Fruit fly (Drosophila melanogaster) whole organism, embryonic: Measurements from ENCODE around the gene Polr3G.

Experiments used
- Bgb ChIP-seq: fragments of 200-800 bp; sonication (Bioruptor generic); IDR thresholded peaks from 2 replicates; pipeline ENCODE4 v1.3.6; 2022; ENCODE audit warnings: missing biosample characterization, missing genetic modification characterization; ENCODE audit not compliant: partially characterized antibody
- CG11398 ChIP-seq: fragments of 200-800 bp; sonication (Bioruptor generic); optimal IDR thresholded peaks from 2 replicates; lab custom pipeline; 2016; ENCODE audit warnings: missing biosample characterization, missing genetic modification characterization
- CG12155 ChIP-seq: fragments of 200-800 bp; sonication (Bioruptor generic); optimal IDR thresholded peaks from 3 replicates; lab custom pipeline; 2016; ENCODE audit warnings: missing biosample characterization, missing genetic modification characterization
- CG14014 ChIP-seq: fragments of 200-800 bp; sonication (Bioruptor generic); IDR thresholded peaks from 2 replicates; pipeline ENCODE4 v1.3.6; 2022; ENCODE audit warnings: missing biosample characterization, missing genetic modification characterization
- CG14710 ChIP-seq: fragments of 200-800 bp; sonication (Bioruptor generic); optimal IDR thresholded peaks from 3 replicates; lab custom pipeline; 2019; ENCODE audit warnings: missing biosample characterization, mild to moderate bottlenecking, missing genetic modification characterization, moderate library complexity
- CG1603 ChIP-seq: fragments of 200-800 bp; sonication (Bioruptor generic); optimal IDR thresholded peaks from 2 replicates; lab custom pipeline; 2019; ENCODE audit warnings: missing biosample characterization, mild to moderate bottlenecking, missing genetic modification characterization, moderate library complexity
- CG17385 ChIP-seq: fragments of 200-800 bp; sonication (Bioruptor generic); optimal IDR thresholded peaks from 3 replicates; lab custom pipeline; 2018; ENCODE audit warnings: missing biosample characterization, mild to moderate bottlenecking, missing genetic modification characterization
- CG17802 ChIP-seq: fragments of 200-800 bp; sonication (Bioruptor generic); optimal IDR thresholded peaks from 2 replicates; lab custom pipeline; 2018; ENCODE audit warnings: missing biosample characterization, mild to moderate bottlenecking, missing genetic modification characterization, moderate library complexity
- CG18599 ChIP-seq: fragments of 200-800 bp; sonication (Bioruptor generic); optimal IDR thresholded peaks from 3 replicates; lab custom pipeline; 2017; ENCODE audit warnings: missing biosample characterization, missing genetic modification characterization, mild to moderate bottlenecking, moderate library complexity, missing genetic modification reagents
- CG2678 ChIP-seq: fragments of 200-800 bp; sonication (Bioruptor generic); optimal IDR thresholded peaks from 3 replicates; lab custom pipeline; 2019; ENCODE audit warnings: missing biosample characterization, mild to moderate bottlenecking, missing genetic modification characterization, moderate library complexity
- CG30403 ChIP-seq: fragments of 200-800 bp; sonication (Bioruptor generic); optimal IDR thresholded peaks from 3 replicates; lab custom pipeline; 2016; ENCODE audit warnings: missing biosample characterization, missing genetic modification characterization
- CG3407 ChIP-seq: fragments of 200-800 bp; sonication (Bioruptor generic); optimal IDR thresholded peaks from 2 replicates; lab custom pipeline; 2018; ENCODE audit warnings: missing biosample characterization, mild to moderate bottlenecking, missing genetic modification characterization
- CG34224 ChIP-seq: fragments of 200-800 bp; sonication (Bioruptor generic); IDR thresholded peaks from 3 replicates; pipeline ENCODE4 v1.3.6; 2022; ENCODE audit warnings: missing biosample characterization, missing genetic modification characterization; ENCODE audit not compliant: partially characterized antibody
- CG34422 ChIP-seq: fragments of 200-800 bp; sonication (Bioruptor generic); IDR thresholded peaks from 3 replicates; pipeline ENCODE4 v1.3.6; 2022; ENCODE audit warnings: missing biosample characterization, missing genetic modification characterization
- CG42726 ChIP-seq: fragments of 200-800 bp; sonication (Bioruptor generic); IDR thresholded peaks from 2 replicates; pipeline ENCODE4 v1.3.6; 2022; ENCODE audit warnings: missing biosample characterization, missing genetic modification characterization; ENCODE audit not compliant: partially characterized antibody
- CG4617 ChIP-seq: fragments of 200-800 bp; sonication (Bioruptor generic); optimal IDR thresholded peaks from 3 replicates; lab custom pipeline; 2016; ENCODE audit warnings: missing biosample characterization, missing genetic modification characterization, borderline replicate concordance
- CG6854 ChIP-seq: fragments of 200-800 bp; sonication (Bioruptor generic); optimal IDR thresholded peaks from 3 replicates; lab custom pipeline; 2017; ENCODE audit warnings: missing biosample characterization, mild to moderate bottlenecking, missing genetic modification characterization
- CG8290 ChIP-seq, 3 experiments: fragments of 200-800 bp; sonication (Bioruptor generic); optimal IDR thresholded peaks; 2 replicates each; lab custom pipeline; 2016 to 2019; ENCODE audit warnings: missing biosample characterization in 3 of 3, missing genetic modification characterization in 3 of 3, mild to moderate bottlenecking in 2 of 3, moderate library complexity in 1 of 3
- E2f1 ChIP-seq: fragments of 200-800 bp; sonication (Bioruptor generic); IDR thresholded peaks from 2 replicates; pipeline ENCODE4 v1.3.6; 2022; ENCODE audit warnings: missing biosample characterization, missing genetic modification characterization
- Gsc ChIP-seq: fragments of 200-800 bp; sonication (Bioruptor generic); IDR thresholded peaks from 2 replicates; pipeline ENCODE4 v1.3.6; 2022; ENCODE audit warnings: missing biosample characterization, missing genetic modification characterization
- H2.0 ChIP-seq: fragments of 200-800 bp; sonication (Bioruptor generic); IDR thresholded peaks from 2 replicates; pipeline ENCODE4 v1.3.6; 2022; ENCODE audit warnings: missing biosample characterization, missing genetic modification characterization
- HLH4C ChIP-seq: fragments of 200-800 bp; sonication (Bioruptor generic); IDR thresholded peaks from 3 replicates; pipeline ENCODE4 v1.3.6; 2022; ENCODE audit warnings: missing biosample characterization, missing genetic modification characterization; ENCODE audit not compliant: partially characterized antibody
- HmgZ ChIP-seq: fragments of 200-800 bp; sonication (Bioruptor generic); optimal IDR thresholded peaks from 2 replicates; lab custom pipeline; 2018; ENCODE audit warnings: missing biosample characterization, mild to moderate bottlenecking, missing genetic modification characterization
- Kr ChIP-seq: fragments of 200-800 bp; sonication (Bioruptor generic); optimal IDR thresholded peaks from 2 replicates; lab custom pipeline; 2017; ENCODE audit warnings: missing biosample characterization, mild to moderate bottlenecking, missing genetic modification characterization
- Lpt ChIP-seq: fragments of >200 bp; optimal IDR thresholded peaks from 2 replicates; lab custom pipeline; 2018; ENCODE audit warnings: missing biosample characterization, missing genetic modification characterization
- MESR4 ChIP-seq: fragments of 200-800 bp; sonication (Bioruptor generic); optimal IDR thresholded peaks from 2 replicates; lab custom pipeline; 2018; ENCODE audit warnings: missing biosample characterization, mild to moderate bottlenecking, missing genetic modification characterization, moderate library complexity
- Mad ChIP-seq: fragments of 200-800 bp; sonication (Bioruptor generic); optimal IDR thresholded peaks from 2 replicates; lab custom pipeline; 2016; ENCODE audit warnings: missing biosample characterization, missing genetic modification characterization
- Xrp1 ChIP-seq: fragments of 200-800 bp; sonication (Bioruptor generic); IDR thresholded peaks from 2 replicates; pipeline ENCODE4 v1.3.6; 2022; ENCODE audit warnings: missing biosample characterization, missing genetic modification characterization
- amos ChIP-seq: fragments of 200-800 bp; sonication (Bioruptor generic); IDR thresholded peaks from 2 replicates; pipeline ENCODE4 v1.3.6; 2022; ENCODE audit warnings: missing biosample characterization, missing genetic modification characterization; ENCODE audit not compliant: partially characterized antibody
- ase ChIP-seq: fragments of 200-800 bp; sonication (Bioruptor generic); IDR thresholded peaks from 3 replicates; pipeline ENCODE4 v1.3.6; 2022; ENCODE audit warnings: missing biosample characterization, missing genetic modification characterization
- ato ChIP-seq: fragments of 200-800 bp; sonication (Bioruptor generic); IDR thresholded peaks from 2 replicates; pipeline ENCODE4 v1.3.6; 2022; ENCODE audit warnings: missing biosample characterization, missing genetic modification characterization; ENCODE audit not compliant: partially characterized antibody
- chm ChIP-seq: fragments of 200-800 bp; sonication (Bioruptor generic); IDR thresholded peaks from 2 replicates; pipeline ENCODE4 v1.3.6; 2022; ENCODE audit warnings: missing biosample characterization, missing genetic modification characterization
- dan ChIP-seq: fragments of 200-800 bp; sonication (Bioruptor generic); IDR thresholded peaks from 2 replicates; pipeline ENCODE4 v1.3.6; 2022; ENCODE audit warnings: missing biosample characterization, missing genetic modification characterization
- dpn ChIP-seq, 2 experiments: fragments of 200-800 bp; sonication (Bioruptor generic); optimal IDR thresholded peaks; 3 replicates each; lab custom pipeline; 2016; ENCODE audit warnings: missing biosample characterization in 2 of 2, missing genetic modification characterization in 2 of 2
- ems ChIP-seq: fragments of 200-800 bp; sonication (Bioruptor generic); optimal IDR thresholded peaks from 3 replicates; lab custom pipeline; 2016; ENCODE audit warnings: missing biosample characterization, missing genetic modification characterization
- ewg ChIP-seq: fragments of 200-800 bp; sonication (Bioruptor generic); optimal IDR thresholded peaks from 3 replicates; lab custom pipeline; 2017; ENCODE audit warnings: mild to moderate bottlenecking, missing biosample characterization, missing genetic modification reagents, missing genetic modification characterization
- gce ChIP-seq: fragments of 200-800 bp; sonication (Bioruptor generic); IDR thresholded peaks from 3 replicates; pipeline ENCODE4 v1.3.6; 2022; ENCODE audit warnings: missing biosample characterization, missing genetic modification characterization
- gfzf ChIP-seq: fragments of 200-800 bp; sonication (Bioruptor generic); optimal IDR thresholded peaks from 2 replicates; lab custom pipeline; 2016; ENCODE audit warnings: missing biosample characterization, mild to moderate bottlenecking, missing genetic modification characterization, moderate library complexity
- grau ChIP-seq: fragments of 200-800 bp; optimal IDR thresholded peaks from 3 replicates; lab custom pipeline; 2019; ENCODE audit warnings: missing biosample characterization, mild to moderate bottlenecking, missing genetic modification characterization, moderate library complexity
- nerfin-1 ChIP-seq: fragments of 200-800 bp; sonication (Bioruptor generic); optimal IDR thresholded peaks from 3 replicates; lab custom pipeline; 2019; ENCODE audit warnings: missing biosample characterization, mild to moderate bottlenecking, missing genetic modification characterization, moderate library complexity
- pho ChIP-seq: fragments of 200-800 bp; sonication (Bioruptor generic); optimal IDR thresholded peaks from 2 replicates; lab custom pipeline; 2016; ENCODE audit warnings: missing biosample characterization, missing genetic modification characterization
- pum ChIP-seq: fragments of 200-800 bp; sonication (Bioruptor generic); optimal IDR thresholded peaks from 2 replicates; lab custom pipeline; 2016; ENCODE audit warnings: missing biosample characterization, missing genetic modification characterization
- pzg ChIP-seq: fragments of 200-800 bp; sonication (Bioruptor generic); optimal IDR thresholded peaks from 3 replicates; lab custom pipeline; 2018; ENCODE audit warnings: missing biosample characterization, mild to moderate bottlenecking, missing genetic modification characterization, moderate library complexity
- ranshi ChIP-seq: fragments of 200-800 bp; sonication (Bioruptor generic); IDR thresholded peaks from 2 replicates; pipeline ENCODE4 v1.3.6; 2022; ENCODE audit warnings: missing biosample characterization, missing genetic modification characterization
- scrt ChIP-seq: fragments of 200-800 bp; sonication (Bioruptor generic); optimal IDR thresholded peaks from 2 replicates; lab custom pipeline; 2018; ENCODE audit warnings: missing biosample characterization, mild to moderate bottlenecking, missing genetic modification characterization, moderate library complexity
- sens ChIP-seq: fragments of 200-800 bp; sonication (Bioruptor generic); peaks from one replicate; lab custom pipeline; 2016; ENCODE audit warnings: missing biosample characterization, missing genetic modification characterization
- sr ChIP-seq: fragments of 200-800 bp; sonication (Bioruptor generic); IDR thresholded peaks from 3 replicates; pipeline ENCODE4 v1.3.6; 2022; ENCODE audit warnings: missing biosample characterization, missing genetic modification characterization
- stwl ChIP-seq: fragments of 200-800 bp; sonication (Bioruptor generic); optimal IDR thresholded peaks from 3 replicates; lab custom pipeline; 2018; ENCODE audit warnings: missing biosample characterization, mild to moderate bottlenecking, missing genetic modification characterization, moderate library complexity
- tap ChIP-seq: fragments of 200-800 bp; optimal IDR thresholded peaks from 3 replicates; lab custom pipeline; 2019; ENCODE audit warnings: missing biosample characterization, mild to moderate bottlenecking, missing genetic modification characterization, moderate library complexity
- trem ChIP-seq: fragments of 200-800 bp; optimal IDR thresholded peaks from 3 replicates; lab custom pipeline; 2019; ENCODE audit warnings: missing biosample characterization, mild to moderate bottlenecking, missing genetic modification characterization, moderate library complexity
- usp ChIP-seq: fragments of >200 bp; optimal IDR thresholded peaks from 2 replicates; lab custom pipeline; 2017; ENCODE audit warnings: missing biosample characterization, missing genetic modification characterization

Polr3G gene

dm6 chr3L:17433555-17433954, 6.6 kb upstream of the Polr3G start, which contains the start of the genes Coq4 and CG32176 (continued):
- peak; percentile 98 for TF ChIP-seq CG1603 (tag; lab: Kevin White, UChicago)
- TF ChIP-seq sr (GFP tag; lab: Robert Waterston, UW), result peak; percentile 92
- TF ChIP-seq Lpt, result no peak
- peak; percentile 97 for TF ChIP-seq ase
- TF ChIP-seq pum (GFP tag; lab: Kevin White, UChicago), result peak; percentile 99
- TF ChIP-seq H2.0, result peak; percentile 98
- peak; percentile 98 for TF ChIP-seq CG14014 (GFP tag; lab: Robert Waterston, UW)
- TF ChIP-seq MESR4 (GFP tag; lab: Kevin White, UChicago), result peak; percentile 71
- peak; percentile 94 for TF ChIP-seq nerfin-1
- TF ChIP-seq E2f1, result peak; percentile 98
- peak; percentile 98 for TF ChIP-seq CG18599 (GFP tag; lab: Kevin White, UChicago)
- TF ChIP-seq CG42726 (GFP tag; lab: Robert Waterston, UW), result peak; percentile 71
- TF ChIP-seq ems (GFP tag; lab: Kevin White, UChicago), result peak; percentile 99
- peak; percentile 99 for TF ChIP-seq CG30403
- TF ChIP-seq sens (GFP tag; lab: Kevin White, UChicago), result peak; percentile 100
- peak; percentile 96 for TF ChIP-seq CG14710 (tag; lab: Kevin White, UChicago)
- TF ChIP-seq HmgZ, result peak; percentile 99
- peak; percentile 93 for TF ChIP-seq CG17385 (GFP tag; lab: Kevin White, UChicago)
- TF ChIP-seq CG17802 (tag; lab: Kevin White, UChicago), result peak; percentile 91
- peak; percentile 93 for TF ChIP-seq CG3407
- TF ChIP-seq Mad, result peak; percentile 99
- TF ChIP-seq dan, result peak; percentile 95
- TF ChIP-seq usp (GFP tag; lab: Kevin White, UChicago), result no peak
- peak; percentile 93 for TF ChIP-seq Gsc
- peak; percentile 97 for TF ChIP-seq grau (tag; lab: Kevin White, UChicago)
- TF ChIP-seq trem (tag; lab: Kevin White, UChicago), result peak; percentile 94
- peak; percentile 97 for TF ChIP-seq CG2678 (tag; lab: Kevin White, UChicago)
- peak; percentile 94 for TF ChIP-seq gce
- TF ChIP-seq pho (GFP tag; lab: Kevin White, UChicago), result peak; percentile 99
- peak; percentile 94 for TF ChIP-seq ewg
- peak; percentile 88 for TF ChIP-seq CG6854 (GFP tag; lab: Kevin White, UChicago)

- TF ChIP-seq gfzf (GFP tag; lab: Kevin White, UChicago) (peak; percentile 82), Bgb (peak; percentile 40; the same call in 1 of the 2 replicates), MESR4 (GFP tag; lab: Kevin White, UChicago) (peak; percentile 77), CG34422 (GFP tag; lab: Robert Waterston, UW) (peak; percentile 66; the same call in 1 of the 3 replicates), CG8290 (GFP tag; optimal IDR thresholded peaks at IDR 0.05; lab: Kevin White, UChicago) (no peak), CG8290 (tag; optimal IDR thresholded peaks at IDR 0.05; lab: Kevin White, UChicago) (peak in 1 of 2 experiments; percentile 51), chm (GFP tag; lab: Robert Waterston, UW) (0 out of 2 replicates have a peak, but pooled peaks have one; percentile 50), dpn (GFP tag; optimal IDR thresholded peaks at IDR 0.05; lab: Kevin White, UChicago) (no peak), CG4617 (peak; percentile 40), Xrp1 (GFP tag; lab: Robert Waterston, UW) (0 out of 2 replicates have a peak, but pooled peaks have one; percentile 13), amos (0 out of 2 replicates have a peak, but pooled peaks have one; percentile 26), scrt (GFP tag; lab: Kevin White, UChicago) (no peak), tap (tag; lab: Kevin White, UChicago) (no peak), ranshi (GFP tag; lab: Robert Waterston, UW) (peak; percentile 7; the same call in 1 of the 2 replicates), ato (GFP tag; lab: Robert Waterston, UW) (0 out of 2 replicates have a peak, but pooled peaks have one; percentile 14), CG11398 (GFP tag; lab: Kevin White, UChicago) (no peak), stwl (tag; lab: Kevin White, UChicago) (peak; percentile 8), CG12155 (GFP tag; lab: Kevin White, UChicago) (no peak), pzg (GFP tag; lab: Kevin White, UChicago) (peak; percentile 56), Kr (GFP tag; lab: Kevin White, UChicago) (no peak), HLH4C (GFP tag; lab: Robert Waterston, UW) (no peak), CG34224 (GFP tag; lab: Robert Waterston, UW) (0 out of 3 replicates have a peak, but pooled peaks have one; percentile 14)
Observed at dm6 chr3L:17432947-17433346, 6.0 kb upstream of the Polr3G start, which contains the start of gene frc. TSS of gene frc (minus strand) at chr3L:17433190.
